Worm (Caenorhabditis elegans) whole organism, late embryonic: ENCODE data around the gene lin-66.

ENCODE experiments used
- C08G9.2 ChIP-seq: sonication (generic microtip); optimal IDR thresholded peaks from 2 replicates; lab custom pipeline; 2016; ENCODE audit warnings: mild to moderate bottlenecking, missing genetic modification characterization, moderate library complexity, missing compliant biosample characterization
- C38D4.7 ChIP-seq: fragments of 200-800 bp; sonication (Bioruptor generic); optimal IDR thresholded peaks from 2 replicates; lab custom pipeline; 2018; ENCODE audit warnings: mild to moderate bottlenecking, missing genetic modification characterization, moderate library complexity, missing compliant biosample characterization
- K09A11.1 ChIP-seq: sonication (generic microtip); optimal IDR thresholded peaks from 2 replicates; lab custom pipeline; 2017; ENCODE audit warnings: antibody characterized with exemption, mild to moderate bottlenecking, missing genetic modification characterization, missing compliant biosample characterization; ENCODE audit not compliant: insufficient read depth
- T23F11.4 ChIP-seq: fragments of 200-800 bp; sonication (Bioruptor generic); optimal IDR thresholded peaks from 2 replicates; lab custom pipeline; 2018; ENCODE audit warnings: mild to moderate bottlenecking, missing genetic modification characterization, missing compliant biosample characterization
- Y22D7AL.16 ChIP-seq: sonication (generic microtip); optimal IDR thresholded peaks from 2 replicates; lab custom pipeline; 2016; ENCODE audit warnings: missing genetic modification characterization, missing compliant biosample characterization
- ama-1 ChIP-seq: fragments of 150-350 bp; optimal IDR thresholded peaks from 2 replicates; lab custom pipeline; 2014
- ceh-14 ChIP-seq: sonication (generic microtip); optimal IDR thresholded peaks from 2 replicates; lab custom pipeline; 2016; ENCODE audit warnings: missing genotype, missing genetic modification characterization, missing compliant biosample characterization
- ceh-22 ChIP-seq: sonication (generic microtip); optimal IDR thresholded peaks from 2 replicates; lab custom pipeline; 2017; ENCODE audit warnings: missing biosample characterization, missing genetic modification characterization
- ceh-24 ChIP-seq: sonication (generic microtip); optimal IDR thresholded peaks from 2 replicates; lab custom pipeline; 2016; ENCODE audit warnings: mild to moderate bottlenecking, missing genetic modification characterization, missing compliant biosample characterization
- ceh-48 ChIP-seq: sonication (generic microtip); optimal IDR thresholded peaks from 2 replicates; lab custom pipeline; 2016; ENCODE audit warnings: missing genetic modification characterization, inconsistent platforms, missing compliant biosample characterization
- ceh-6 ChIP-seq: fragments of 200-800 bp; sonication (Bioruptor generic); optimal IDR thresholded peaks from 2 replicates; lab custom pipeline; 2018; ENCODE audit warnings: mild to moderate bottlenecking, missing genetic modification characterization, missing compliant biosample characterization
- dmd-4 ChIP-seq: sonication (generic microtip); optimal IDR thresholded peaks from 2 replicates; lab custom pipeline; 2016; ENCODE audit warnings: borderline replicate concordance, missing genetic modification characterization, missing compliant biosample characterization
- dve-1 ChIP-seq: sonication (generic microtip); optimal IDR thresholded peaks from 2 replicates; lab custom pipeline; 2017; ENCODE audit warnings: antibody characterized with exemption, mild to moderate bottlenecking, missing genetic modification characterization, missing compliant biosample characterization
- ets-4 ChIP-seq: sonication (generic microtip); optimal IDR thresholded peaks from 2 replicates; lab custom pipeline; 2016; ENCODE audit warnings: missing genetic modification characterization, missing compliant biosample characterization
- eyg-1 ChIP-seq: sonication (generic microtip); optimal IDR thresholded peaks from 2 replicates; lab custom pipeline; 2016; ENCODE audit warnings: missing genotype, missing genetic modification characterization, missing compliant biosample characterization
- fkh-10 ChIP-seq: fragments of 150-350 bp; optimal IDR thresholded peaks from 2 replicates; lab custom pipeline; 2014; ENCODE audit warnings: missing biosample characterization, missing genetic modification reagents, missing genetic modification characterization
- gmeb-2 ChIP-seq: sonication (generic microtip); optimal IDR thresholded peaks from 2 replicates; lab custom pipeline; 2016; ENCODE audit warnings: missing genetic modification characterization, inconsistent platforms, missing compliant biosample characterization
- hlh-6 ChIP-seq: sonication (generic microtip); optimal IDR thresholded peaks from 2 replicates; lab custom pipeline; 2016; ENCODE audit warnings: missing genotype, missing genetic modification characterization, missing compliant biosample characterization
- lim-6 ChIP-seq: sonication (generic microtip); optimal IDR thresholded peaks from 2 replicates; lab custom pipeline; 2016; ENCODE audit warnings: missing genetic modification characterization, missing compliant biosample characterization
- lin-11 ChIP-seq: fragments of 200-800 bp; sonication (Bioruptor generic); optimal IDR thresholded peaks from 2 replicates; lab custom pipeline; 2018; ENCODE audit warnings: mild to moderate bottlenecking, missing genetic modification characterization, missing compliant biosample characterization
- madf-2 ChIP-seq: sonication (generic microtip); optimal IDR thresholded peaks from 2 replicates; lab custom pipeline; 2017; ENCODE audit warnings: missing genetic modification characterization, missing compliant biosample characterization
- mec-3 ChIP-seq: sonication (generic microtip); optimal IDR thresholded peaks from 2 replicates; lab custom pipeline; 2016; ENCODE audit warnings: borderline replicate concordance, missing genetic modification characterization, missing compliant biosample characterization
- nhr-232 ChIP-seq: sonication (generic microtip); optimal IDR thresholded peaks from 2 replicates; lab custom pipeline; 2016; ENCODE audit warnings: missing genetic modification characterization, missing compliant biosample characterization
- npax-4 ChIP-seq: sonication (generic microtip); optimal IDR thresholded peaks from 2 replicates; lab custom pipeline; 2016; ENCODE audit warnings: missing genetic modification characterization, missing compliant biosample characterization
- pax-1 ChIP-seq: fragments of 150-350 bp; optimal IDR thresholded peaks from 2 replicates; lab custom pipeline; 2014; ENCODE audit warnings: missing biosample characterization, missing genetic modification characterization
- pha-4 ChIP-seq: fragments of 150-350 bp; optimal IDR thresholded peaks from 2 replicates; lab custom pipeline; 2018; ENCODE audit warnings: missing biosample characterization, missing genetic modification reagents, missing genetic modification characterization
- pqm-1 ChIP-seq: sonication (generic microtip); optimal IDR thresholded peaks from 2 replicates; lab custom pipeline; 2016; ENCODE audit warnings: missing genetic modification characterization, missing compliant biosample characterization
- pros-1 ChIP-seq: fragments of 150-350 bp; optimal IDR thresholded peaks from 2 replicates; lab custom pipeline; 2014; ENCODE audit warnings: missing biosample characterization, missing genetic modification reagents, missing genetic modification characterization
- sdc-2 ChIP-seq: sonication (generic microtip); optimal IDR thresholded peaks from 2 replicates; lab custom pipeline; 2016; ENCODE audit warnings: missing genotype, missing genetic modification characterization, missing compliant biosample characterization
- tbx-2 ChIP-seq: sonication (generic microtip); optimal IDR thresholded peaks from 2 replicates; lab custom pipeline; 2016; ENCODE audit warnings: missing genetic modification characterization, missing compliant biosample characterization
- tbx-7 ChIP-seq: sonication (generic microtip); optimal IDR thresholded peaks from 2 replicates; lab custom pipeline; 2016; ENCODE audit warnings: missing genotype, missing genetic modification characterization, missing compliant biosample characterization
- unc-3 ChIP-seq, 2 experiments: fragments of 200-800 bp in 1 of 2; sonication (Bioruptor generic) in 1 of 2; sonication (generic microtip) in 1 of 2; conservative IDR thresholded peaks in 1 of 2; optimal IDR thresholded peaks in 1 of 2; 2 replicates each; pipeline versions ENCODE4 v1.3.6 to Lab custom; 2016 to 2022; ENCODE audit warnings: missing compliant biosample characterization in 2 of 2, missing genetic modification characterization in 2 of 2, missing genetic modification reagents in 1 of 2
- unc-86 ChIP-seq: sonication (generic microtip); optimal IDR thresholded peaks from 2 replicates; lab custom pipeline; 2016; ENCODE audit warnings: missing genetic modification characterization, missing compliant biosample characterization
- ztf-16 ChIP-seq: sonication (generic microtip); optimal IDR thresholded peaks from 2 replicates; lab custom pipeline; 2017; ENCODE audit warnings: missing genetic modification characterization, missing compliant biosample characterization

lin-66 gene

DNA sequence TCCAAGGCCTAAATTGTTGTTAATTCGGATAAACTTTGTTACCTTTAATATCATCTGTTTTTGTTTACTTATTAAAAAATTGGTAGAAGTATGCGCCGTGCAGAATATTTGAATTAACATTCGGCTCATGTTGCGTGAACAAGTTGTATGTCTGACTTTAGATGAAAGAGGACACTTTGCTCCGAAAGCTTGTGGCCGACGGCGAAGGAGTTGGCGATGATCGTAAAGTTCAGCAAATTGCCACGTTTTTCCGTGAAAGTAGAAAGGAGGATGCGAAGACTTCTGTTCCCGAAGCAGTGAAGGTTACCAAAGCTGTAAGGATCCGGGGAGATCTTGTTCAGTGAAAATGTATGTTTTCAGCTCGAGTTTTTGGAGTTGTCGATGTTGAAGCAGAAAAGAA, 5.3 kb upstream of the lin-66 start, which contains the start of gene thoc-7:
thoc-7 (plus strand) TSS at position 162 of the 400 bp plus-strand sequence.
- TF ChIP-seq ceh-48 (tag; lab: Kevin White, UChicago) (no peak), Y22D7AL.16 (no peak), ztf-16 (tag; lab: Kevin White, UChicago) (no peak), npax-4 (tag; lab: Kevin White, UChicago) (no peak), pax-1 (tag; lab: Kevin White, UChicago) (no peak), C38D4.7 (no peak), lin-11 (tag; lab: Kevin White, UChicago) (no peak), dve-1 (tag; lab: Kevin White, UChicago) (no peak), lim-6 (tag; lab: Kevin White, UChicago) (no peak), ceh-22 (no peak), ceh-24 (tag; lab: Kevin White, UChicago) (no peak), mec-3 (tag; lab: Kevin White, UChicago) (no peak), sdc-2 (no peak), gmeb-2 (tag; lab: Kevin White, UChicago) (no peak), tbx-7 (no peak), madf-2 (no peak), pqm-1 (no peak), eyg-1 (tag; lab: Kevin White, UChicago) (no peak), fkh-10 (GFP tag; lab: Kevin White, UChicago) (no peak)

DNA sequence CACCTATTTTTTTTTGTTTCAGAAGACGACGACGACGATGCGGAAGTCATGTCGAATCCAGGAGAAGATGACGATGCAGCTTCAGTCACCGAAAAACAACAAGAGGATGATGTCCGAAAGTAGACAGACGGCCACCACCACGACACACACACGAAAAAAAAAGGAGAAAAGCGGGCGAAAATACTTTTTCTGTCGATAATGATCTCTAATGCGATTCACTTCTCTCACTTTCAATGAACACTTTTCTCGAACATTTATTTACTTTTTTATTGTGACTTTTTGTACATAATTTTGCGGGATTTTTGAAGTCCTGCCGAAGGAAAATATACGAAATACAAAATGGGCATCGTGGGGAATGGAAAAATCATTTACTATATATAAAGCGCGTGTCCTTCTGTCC, 4.0 kb upstream of the lin-66 start:
- TF ChIP-seq unc-86 = no peak
- TF ChIP-seq ceh-14 = no peak
- TF ChIP-seq dmd-4 (tag; lab: Kevin White, UChicago) = no peak
- TF ChIP-seq ceh-24 (tag; lab: Kevin White, UChicago) = no peak
- no peak for TF ChIP-seq sdc-2
- no peak for TF ChIP-seq ceh-48 (tag; lab: Kevin White, UChicago)
- no peak for TF ChIP-seq hlh-6 (tag; lab: Kevin White, UChicago)
- TF ChIP-seq ztf-16 (tag; lab: Kevin White, UChicago) = no peak
- no peak for TF ChIP-seq gmeb-2 (tag; lab: Kevin White, UChicago)
- TF ChIP-seq tbx-7 = no peak
- TF ChIP-seq C38D4.7 = no peak
- TF ChIP-seq unc-3 (GFP tag; conservative IDR thresholded peaks at IDR 0.05; lab: Robert Waterston, UW) = no peak
- no peak for TF ChIP-seq unc-3 (tag; optimal IDR thresholded peaks at IDR 0.05; lab: Kevin White, UChicago)
- no peak for TF ChIP-seq eyg-1 (tag; lab: Kevin White, UChicago)
- TF ChIP-seq tbx-2 (tag; lab: Kevin White, UChicago) = no peak
- no peak for TF ChIP-seq nhr-232
- TF ChIP-seq T23F11.4 = no peak
- TF ChIP-seq C08G9.2 (tag; lab: Kevin White, UChicago) = no peak
- TF ChIP-seq, all 69 proteins: peak for 0

DNA sequence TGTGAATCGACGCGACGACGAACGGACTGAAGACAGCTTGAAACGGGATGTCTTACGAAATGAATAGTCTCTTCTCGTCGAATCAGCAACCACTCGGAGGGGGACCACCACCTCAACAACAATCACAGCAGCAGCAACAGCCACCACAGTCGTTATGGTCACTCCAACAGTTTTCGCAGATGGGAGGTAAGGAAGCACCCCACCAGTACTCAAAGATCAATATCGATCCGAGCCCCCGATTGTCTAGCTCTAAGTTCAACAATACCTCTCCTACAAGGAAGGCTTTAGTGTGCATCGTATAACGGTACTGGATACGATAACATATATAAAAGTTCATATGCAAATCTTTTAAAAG, 262 bp downstream of the lin-66 start:
- TF ChIP-seq ama-1 (lab: Kevin White, UChicago) = peak; percentile 48
- TF ChIP-seq ceh-6 (GFP tag; lab: Kevin White, UChicago) = no peak
- TF ChIP-seq, all 69 proteins: peak for 1

DNA sequence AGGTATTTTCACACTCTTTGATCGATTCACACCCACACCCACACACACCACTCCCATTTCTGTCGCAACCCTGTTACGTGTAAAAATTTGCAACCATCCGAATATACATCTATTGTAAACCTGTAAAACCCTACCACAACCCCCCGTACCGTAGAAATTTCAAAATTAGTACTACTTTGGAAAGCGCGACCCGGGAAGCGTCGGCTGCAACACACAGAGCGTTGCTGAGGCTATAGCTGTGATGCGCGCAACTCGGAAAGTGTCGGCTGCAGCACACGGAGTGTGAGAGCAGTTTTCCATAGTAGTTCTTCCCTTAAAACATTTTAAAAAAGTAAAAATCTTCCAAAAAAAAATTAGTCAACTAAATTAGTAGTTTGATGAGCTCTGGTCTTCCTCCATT, 5.2 kb downstream of the lin-66 start:
- TF ChIP-seq ceh-6 (GFP tag; lab: Kevin White, UChicago) (no peak), pha-4 (tag; lab: Kevin White, UChicago) (no peak), K09A11.1 (tag; lab: Kevin White, UChicago) (no peak), pros-1 (no peak), tbx-7 (no peak), unc-3 (GFP tag; conservative IDR thresholded peaks at IDR 0.05; lab: Robert Waterston, UW) (no peak), unc-3 (tag; optimal IDR thresholded peaks at IDR 0.05; lab: Kevin White, UChicago) (no peak), pqm-1 (no peak)

DNA sequence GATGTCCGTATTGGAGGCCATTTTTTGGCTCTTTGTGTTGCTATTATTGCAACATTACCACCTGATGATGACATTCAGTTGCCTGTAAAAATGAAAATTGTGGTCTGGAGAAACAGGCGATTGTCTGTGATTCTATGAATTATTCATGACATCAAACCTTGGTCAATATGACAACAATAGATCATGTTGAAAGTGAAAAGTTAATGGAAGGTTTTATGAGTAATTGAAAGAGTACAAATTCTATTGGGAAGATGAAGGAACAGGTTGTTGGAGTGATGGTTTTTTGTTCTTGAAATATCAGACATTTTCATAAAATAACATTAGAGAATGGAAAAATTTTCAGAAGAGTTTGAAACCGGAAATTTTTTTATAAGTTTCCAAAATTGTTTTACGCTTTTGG, 14.9 kb downstream of the lin-66 start, which contains the start of gene Y37A1A.3:
Y37A1A.3 (minus strand) TSS at position 101 of the 400 bp plus-strand sequence.
- no peak for TF ChIP-seq ceh-22
- no peak for TF ChIP-seq npax-4 (tag; lab: Kevin White, UChicago)
- TF ChIP-seq pax-1 (tag; lab: Kevin White, UChicago) = no peak
- no peak for TF ChIP-seq nhr-232
- TF ChIP-seq ets-4 (tag; lab: Kevin White, UChicago) = no peak
- no peak for TF ChIP-seq tbx-2 (tag; lab: Kevin White, UChicago)
- TF ChIP-seq unc-86 = no peak
